Fruit fly (Drosophila melanogaster) whole organism, pupa: ENCODE results near the gene CG18473.

Experiments used
- CG10348 ChIP-seq: fragments of 200-800 bp; sonication (Bioruptor generic); IDR thresholded peaks from 2 replicates; pipeline ENCODE4 v1.3.6; 2022; ENCODE audit warnings: missing biosample characterization, missing genetic modification characterization
- CG12605 ChIP-seq: fragments of 200-800 bp; sonication (Bioruptor generic); IDR thresholded peaks from 2 replicates; pipeline ENCODE4 v1.3.6; 2022; ENCODE audit warnings: missing biosample characterization, missing genetic modification characterization
- CG13204 ChIP-seq: fragments of 200-800 bp; sonication (Bioruptor generic); optimal IDR thresholded peaks from 2 replicates; lab custom pipeline; 2018; ENCODE audit warnings: missing biosample characterization, mild to moderate bottlenecking, missing genetic modification characterization, moderate library complexity
- CG14655 ChIP-seq: fragments of 200-800 bp; sonication (Bioruptor generic); optimal IDR thresholded peaks from 3 replicates; lab custom pipeline; 2017; ENCODE audit warnings: mild to moderate bottlenecking, missing biosample characterization, missing genetic modification reagents, missing genetic modification characterization
- CG15710 ChIP-seq: fragments of 200-800 bp; sonication (Bioruptor generic); optimal IDR thresholded peaks from 2 replicates; lab custom pipeline; 2018; ENCODE audit warnings: missing biosample characterization, mild to moderate bottlenecking, missing genetic modification characterization, moderate library complexity
- CG17806 ChIP-seq: fragments of 200-800 bp; sonication (Bioruptor generic); optimal IDR thresholded peaks from 2 replicates; lab custom pipeline; 2018; ENCODE audit warnings: missing biosample characterization, mild to moderate bottlenecking, missing genetic modification characterization, moderate library complexity
- CG32121 ChIP-seq: fragments of 200-800 bp; sonication (Bioruptor generic); IDR thresholded peaks from 2 replicates; pipeline ENCODE4 v1.3.6; 2022; ENCODE audit warnings: missing biosample characterization, missing genetic modification characterization
- CG34367 ChIP-seq: fragments of 200-800 bp; sonication (Bioruptor generic); optimal IDR thresholded peaks from 2 replicates; lab custom pipeline; 2018; ENCODE audit warnings: missing biosample characterization, mild to moderate bottlenecking, missing genetic modification characterization
- CG4496 ChIP-seq: fragments of 200-800 bp; sonication (Bioruptor generic); IDR thresholded peaks from 3 replicates; pipeline ENCODE4 v1.3.6; 2022; ENCODE audit warnings: missing biosample characterization, missing genetic modification characterization
- CG8159 ChIP-seq: fragments of 200-800 bp; sonication (Bioruptor generic); optimal IDR thresholded peaks from 3 replicates; lab custom pipeline; 2018; ENCODE audit warnings: missing biosample characterization, mild to moderate bottlenecking, missing genetic modification characterization, moderate library complexity
- CG8301 ChIP-seq: fragments of 200-800 bp; sonication (Bioruptor generic); optimal IDR thresholded peaks from 2 replicates; lab custom pipeline; 2018; ENCODE audit warnings: missing biosample characterization, mild to moderate bottlenecking, missing genetic modification characterization
- CG9948 ChIP-seq: fragments of 200-800 bp; sonication (Bioruptor generic); optimal IDR thresholded peaks from 2 replicates; lab custom pipeline; 2018; ENCODE audit warnings: missing biosample characterization, mild to moderate bottlenecking, missing genetic modification characterization, moderate library complexity
- D1 ChIP-seq: fragments of 200-800 bp; sonication (Bioruptor generic); optimal IDR thresholded peaks from 2 replicates; lab custom pipeline; 2018; ENCODE audit warnings: missing biosample characterization, mild to moderate bottlenecking, missing genetic modification characterization, moderate library complexity
- EcR ChIP-seq: fragments of 200-800 bp; sonication (Bioruptor generic); optimal IDR thresholded peaks from 3 replicates; lab custom pipeline; 2019; ENCODE audit warnings: missing biosample characterization, missing genetic modification characterization, mild to moderate bottlenecking, moderate library complexity, missing genetic modification reagents
- Ets98B ChIP-seq: fragments of 200-800 bp; sonication (Bioruptor generic); IDR thresholded peaks from 2 replicates; pipeline ENCODE4 v1.3.6; 2022; ENCODE audit warnings: missing biosample characterization, missing genetic modification characterization
- Pif1A ChIP-seq: fragments of 200-800 bp; sonication (Bioruptor generic); optimal IDR thresholded peaks from 3 replicates; lab custom pipeline; 2016; ENCODE audit warnings: missing biosample characterization, missing genetic modification characterization
- Pif1B ChIP-seq: fragments of 200-800 bp; sonication (Bioruptor generic); optimal IDR thresholded peaks from 3 replicates; lab custom pipeline; 2016; ENCODE audit warnings: missing biosample characterization, missing genetic modification characterization
- Snoo ChIP-seq: fragments of 200-800 bp; sonication (Bioruptor generic); optimal IDR thresholded peaks from 3 replicates; lab custom pipeline; 2017; ENCODE audit warnings: missing biosample characterization, mild to moderate bottlenecking, missing genetic modification characterization, inconsistent platforms
- fd96Ca ChIP-seq: fragments of 200-800 bp; sonication (Bioruptor generic); IDR thresholded peaks from 3 replicates; pipeline ENCODE4 v1.3.6; 2022; ENCODE audit warnings: missing biosample characterization, missing genetic modification characterization
- gl ChIP-seq: fragments of 200-800 bp; sonication (Bioruptor generic); optimal IDR thresholded peaks from 2 replicates; lab custom pipeline; 2018; ENCODE audit warnings: missing biosample characterization, mild to moderate bottlenecking, missing genetic modification characterization
- rn ChIP-seq: fragments of 200-800 bp; sonication (Bioruptor generic); IDR thresholded peaks from 2 replicates; pipeline ENCODE4 v1.3.6; 2022; ENCODE audit warnings: missing biosample characterization, missing genetic modification characterization

Gene CG18473

dm6 chr3R:9385987-9386386 lies 22.9 kb downstream of the CG18473 start:
- TF ChIP-seq rn (no peak), CG9948 (tag; lab: Kevin White, UChicago) (no peak), CG15710 (no peak), CG10348 (GFP tag; lab: Robert Waterston, UW) (no peak), CG12605 (GFP tag; lab: Robert Waterston, UW) (0 out of 2 replicates have a peak, but pooled peaks have one; percentile 32), fd96Ca (no peak), CG34367 (tag; lab: Kevin White, UChicago) (no peak), CG8301 (peak; percentile 14), CG8159 (tag; lab: Kevin White, UChicago) (no peak), CG13204 (GFP tag; lab: Kevin White, UChicago) (no peak), D1 (no peak), Ets98B (GFP tag; lab: Robert Waterston, UW) (peak; percentile 57), CG4496 (GFP tag; lab: Robert Waterston, UW) (peak; percentile 65), Pif1A (no peak), Pif1B (GFP tag; lab: Kevin White, UChicago) (no peak), CG17806 (tag; lab: Kevin White, UChicago) (no peak), Snoo (tag; lab: Kevin White, UChicago) (no peak), CG14655 (GFP tag; lab: Kevin White, UChicago) (no peak), EcR (GFP tag; lab: Kevin White, UChicago) (no peak), CG32121 (GFP tag; lab: Robert Waterston, UW) (peak; percentile 23; the same call in 1 of the 2 replicates), gl (tag; lab: Kevin White, UChicago) (no peak)

dm6 chr3R:9387634-9388033 lies 24.5 kb downstream of the CG18473 start:
- TF ChIP-seq CG14655 (GFP tag; lab: Kevin White, UChicago) (no peak), CG13204 (GFP tag; lab: Kevin White, UChicago) (no peak), EcR (GFP tag; lab: Kevin White, UChicago) (peak; percentile 71), D1 (no peak)
- TF ChIP-seq, all 21 proteins: peak for 1

- TF ChIP-seq rn (no peak), CG14655 (GFP tag; lab: Kevin White, UChicago) (no peak), CG15710 (no peak), CG8159 (tag; lab: Kevin White, UChicago) (no peak), gl (tag; lab: Kevin White, UChicago) (no peak), Pif1A (no peak), Pif1B (GFP tag; lab: Kevin White, UChicago) (no peak), CG13204 (GFP tag; lab: Kevin White, UChicago) (no peak), CG12605 (GFP tag; lab: Robert Waterston, UW) (no peak), CG17806 (tag; lab: Kevin White, UChicago) (no peak), Snoo (tag; lab: Kevin White, UChicago) (no peak), fd96Ca (no peak), CG8301 (no peak), CG32121 (GFP tag; lab: Robert Waterston, UW) (no peak), D1 (no peak), CG10348 (GFP tag; lab: Robert Waterston, UW) (no peak)
Measured at dm6 chr3R:9388321-9388720, 25.2 kb downstream of the CG18473 start.

- no peak for TF ChIP-seq Snoo (tag; lab: Kevin White, UChicago)
- peak; percentile 51 for TF ChIP-seq CG15710
- TF ChIP-seq CG14655 (GFP tag; lab: Kevin White, UChicago) = peak; percentile 50
- TF ChIP-seq Pif1B (GFP tag; lab: Kevin White, UChicago) = peak; percentile 53
- peak; percentile 88 for TF ChIP-seq gl (tag; lab: Kevin White, UChicago)
- TF ChIP-seq CG8159 (tag; lab: Kevin White, UChicago) = peak; percentile 56
- TF ChIP-seq Ets98B (GFP tag; lab: Robert Waterston, UW) = peak; percentile 49
- peak; percentile 63; the same call in 1 of the 3 replicates for TF ChIP-seq CG4496 (GFP tag; lab: Robert Waterston, UW)
- TF ChIP-seq rn = no peak
- peak; percentile 39 for TF ChIP-seq CG32121 (GFP tag; lab: Robert Waterston, UW)
- no peak for TF ChIP-seq fd96Ca
- no peak for TF ChIP-seq CG10348 (GFP tag; lab: Robert Waterston, UW)
- peak; percentile 45 for TF ChIP-seq CG17806 (tag; lab: Kevin White, UChicago)
- TF ChIP-seq CG9948 (tag; lab: Kevin White, UChicago) = peak; percentile 6
- TF ChIP-seq Pif1A = peak; percentile 61
- TF ChIP-seq CG34367 (tag; lab: Kevin White, UChicago) = peak; percentile 53
- TF ChIP-seq EcR (GFP tag; lab: Kevin White, UChicago) = peak; percentile 85
- TF ChIP-seq CG12605 (GFP tag; lab: Robert Waterston, UW) = peak; percentile 58
- TF ChIP-seq CG13204 (GFP tag; lab: Kevin White, UChicago) = peak; percentile 82
- TF ChIP-seq CG8301 = peak; percentile 16
- TF ChIP-seq D1 = no peak
Measured at dm6 chr3R:9388972-9389371, 25.9 kb downstream of the CG18473 start.

- no peak for TF ChIP-seq CG17806 (tag; lab: Kevin White, UChicago)
- no peak for TF ChIP-seq CG34367 (tag; lab: Kevin White, UChicago)
- TF ChIP-seq rn = no peak
Measured at dm6 chr3R:9390201-9390600, 27.1 kb downstream of the CG18473 start.

dm6 chr3R:9392421-9392820 lies 29.3 kb downstream of the CG18473 start:
- TF ChIP-seq Pif1A = no peak
- no peak for TF ChIP-seq CG10348 (GFP tag; lab: Robert Waterston, UW)
- no peak for TF ChIP-seq rn
- TF ChIP-seq CG17806 (tag; lab: Kevin White, UChicago) = no peak
- TF ChIP-seq CG8159 (tag; lab: Kevin White, UChicago) = no peak
- no peak for TF ChIP-seq D1
- TF ChIP-seq EcR (GFP tag; lab: Kevin White, UChicago) = peak; percentile 23
